Fruit fly (Drosophila melanogaster) whole organism, embryonic: ENCODE measurements around the gene CG13272.
A peak's percentile ranks its signal among the peaks of the same experiment; 100 is the strongest.

Source experiments
- Asciz ChIP-seq: fragments of 200-800 bp; sonication (Bioruptor generic); optimal IDR thresholded peaks from 2 replicates; lab custom pipeline; 2017; ENCODE audit warnings: missing biosample characterization, mild to moderate bottlenecking, missing genetic modification characterization, missing genetic modification reagents
- CG1233 ChIP-seq: fragments of 200-800 bp; sonication (Bioruptor generic); optimal IDR thresholded peaks from 4 replicates; lab custom pipeline; 2018; ENCODE audit warnings: missing biosample characterization, mild to moderate bottlenecking, missing genetic modification characterization
- CG12391 ChIP-seq: fragments of 200-800 bp; sonication (Bioruptor generic); optimal IDR thresholded peaks from 3 replicates; lab custom pipeline; 2018; ENCODE audit warnings: missing biosample characterization, mild to moderate bottlenecking, missing genetic modification characterization, moderate library complexity
- CG1603 ChIP-seq: fragments of 200-800 bp; sonication (Bioruptor generic); optimal IDR thresholded peaks from 2 replicates; lab custom pipeline; 2019; ENCODE audit warnings: missing biosample characterization, mild to moderate bottlenecking, missing genetic modification characterization, moderate library complexity
- CG17359 ChIP-seq: fragments of 200-800 bp; sonication (Bioruptor generic); optimal IDR thresholded peaks from 3 replicates; lab custom pipeline; 2018; ENCODE audit warnings: missing biosample characterization, mild to moderate bottlenecking, missing genetic modification characterization, moderate library complexity
- CG17361 ChIP-seq: fragments of 200-800 bp; sonication (Bioruptor generic); IDR thresholded peaks from 3 replicates; pipeline ENCODE4 v1.3.6; 2022; ENCODE audit warnings: missing biosample characterization, missing genetic modification characterization
- CG18262 ChIP-seq: fragments of 200-800 bp; optimal IDR thresholded peaks from 3 replicates; lab custom pipeline; 2019; ENCODE audit warnings: missing biosample characterization, mild to moderate bottlenecking, missing genetic modification characterization, moderate library complexity
- CG18476 ChIP-seq: fragments of 200-800 bp; sonication (Bioruptor generic); optimal IDR thresholded peaks from 2 replicates; lab custom pipeline; 2016; ENCODE audit warnings: missing biosample characterization, mild to moderate bottlenecking, missing genetic modification characterization
- CG18599 ChIP-seq: fragments of 200-800 bp; sonication (Bioruptor generic); optimal IDR thresholded peaks from 3 replicates; lab custom pipeline; 2017; ENCODE audit warnings: missing biosample characterization, missing genetic modification characterization, mild to moderate bottlenecking, moderate library complexity, missing genetic modification reagents
- CG2202 ChIP-seq: fragments of 200-800 bp; sonication (Bioruptor generic); optimal IDR thresholded peaks from 2 replicates; lab custom pipeline; 2018; ENCODE audit warnings: missing biosample characterization, mild to moderate bottlenecking, missing genetic modification characterization
- CG2678 ChIP-seq: fragments of 200-800 bp; sonication (Bioruptor generic); optimal IDR thresholded peaks from 3 replicates; lab custom pipeline; 2019; ENCODE audit warnings: missing biosample characterization, mild to moderate bottlenecking, missing genetic modification characterization, moderate library complexity
- CG2875 ChIP-seq: fragments of 200-800 bp; sonication (Bioruptor generic); optimal IDR thresholded peaks from 2 replicates; lab custom pipeline; 2017; ENCODE audit warnings: missing biosample characterization, mild to moderate bottlenecking, missing genetic modification characterization, missing genetic modification reagents
- CG31441 ChIP-seq: fragments of 200-800 bp; sonication (Bioruptor generic); IDR thresholded peaks from 2 replicates; pipeline ENCODE4 v1.3.6; 2022; ENCODE audit warnings: missing biosample characterization, missing genetic modification characterization
- CG32772 ChIP-seq: fragments of 200-800 bp; sonication (Bioruptor generic); IDR thresholded peaks from 2 replicates; pipeline ENCODE4 v1.3.6; 2022; ENCODE audit warnings: missing biosample characterization, missing genetic modification characterization
- CG3726 ChIP-seq: fragments of 200-800 bp; sonication (Bioruptor generic); IDR thresholded peaks from 3 replicates; pipeline ENCODE4, ENCODE4 v1.3.6; 2022; ENCODE audit warnings: missing biosample characterization, missing genetic modification characterization
- CG42726 ChIP-seq: fragments of 200-800 bp; sonication (Bioruptor generic); IDR thresholded peaks from 2 replicates; pipeline ENCODE4 v1.3.6; 2022; ENCODE audit warnings: missing biosample characterization, missing genetic modification characterization; ENCODE audit not compliant: partially characterized antibody
- CG4424 ChIP-seq: fragments of 200-800 bp; sonication (Bioruptor generic); optimal IDR thresholded peaks from 3 replicates; lab custom pipeline; 2016; ENCODE audit warnings: missing biosample characterization, missing genetic modification characterization
- CG4617 ChIP-seq: fragments of 200-800 bp; sonication (Bioruptor generic); optimal IDR thresholded peaks from 3 replicates; lab custom pipeline; 2016; ENCODE audit warnings: missing biosample characterization, missing genetic modification characterization, borderline replicate concordance
- CG4707 ChIP-seq: fragments of 200-800 bp; sonication (Bioruptor generic); optimal IDR thresholded peaks from 2 replicates; lab custom pipeline; 2018; ENCODE audit warnings: missing biosample characterization, mild to moderate bottlenecking, missing genetic modification characterization, moderate library complexity
- CG5180 ChIP-seq: fragments of 200-800 bp; sonication (Bioruptor generic); optimal IDR thresholded peaks from 3 replicates; lab custom pipeline; 2017; ENCODE audit warnings: missing biosample characterization, missing genetic modification characterization, mild to moderate bottlenecking, moderate library complexity, missing genetic modification reagents
- CG6854 ChIP-seq: fragments of 200-800 bp; sonication (Bioruptor generic); optimal IDR thresholded peaks from 3 replicates; lab custom pipeline; 2017; ENCODE audit warnings: missing biosample characterization, mild to moderate bottlenecking, missing genetic modification characterization
- CG7372 ChIP-seq: fragments of 200-800 bp; sonication (Bioruptor generic); IDR thresholded peaks from 2 replicates; pipeline ENCODE4 v1.3.6; 2022; ENCODE audit warnings: missing biosample characterization, missing genetic modification characterization
- CG7556 ChIP-seq: fragments of 200-800 bp; sonication (Bioruptor generic); optimal IDR thresholded peaks from 2 replicates; lab custom pipeline; 2017; ENCODE audit warnings: missing biosample characterization, mild to moderate bottlenecking, missing genetic modification characterization
- CG7839 ChIP-seq: fragments of 200-800 bp; sonication (Bioruptor generic); optimal IDR thresholded peaks from 3 replicates; lab custom pipeline; 2018; ENCODE audit warnings: missing biosample characterization, mild to moderate bottlenecking, missing genetic modification characterization, moderate library complexity
- CG8388 ChIP-seq: fragments of 200-800 bp; sonication (Bioruptor generic); optimal IDR thresholded peaks from 2 replicates; lab custom pipeline; 2019; ENCODE audit warnings: missing biosample characterization, mild to moderate bottlenecking, missing genetic modification characterization, moderate library complexity
- CG9727 ChIP-seq: fragments of 200-800 bp; sonication (Bioruptor generic); optimal IDR thresholded peaks from 3 replicates; lab custom pipeline; 2017; ENCODE audit warnings: missing biosample characterization, mild to moderate bottlenecking, missing genetic modification characterization
- Med ChIP-seq: fragments of 200-800 bp; sonication (Bioruptor generic); peaks from one replicate; lab custom pipeline; 2016; ENCODE audit warnings: missing biosample characterization, missing genetic modification characterization, mild to moderate bottlenecking, inconsistent platforms, moderate library complexity
- PHDP ChIP-seq: fragments of 200-800 bp; sonication (Bioruptor generic); optimal IDR thresholded peaks from 3 replicates; lab custom pipeline; 2018; ENCODE audit warnings: missing biosample characterization, mild to moderate bottlenecking, missing genetic modification characterization, moderate library complexity
- Poxn ChIP-seq: fragments of 200-800 bp; sonication (Bioruptor generic); IDR thresholded peaks from 2 replicates; pipeline ENCODE4 v1.3.6; 2022; ENCODE audit warnings: missing biosample characterization, missing genetic modification characterization
- Spps ChIP-seq: fragments of 200-800 bp; sonication (Bioruptor generic); optimal IDR thresholded peaks from 2 replicates; lab custom pipeline; 2018; ENCODE audit warnings: missing biosample characterization, mild to moderate bottlenecking, missing genetic modification characterization
- Xbp1 ChIP-seq: fragments of 200-800 bp; sonication (Bioruptor generic); optimal IDR thresholded peaks from 3 replicates; lab custom pipeline; 2016; ENCODE audit warnings: missing biosample characterization, mild to moderate bottlenecking, missing genetic modification characterization
- az2 ChIP-seq: fragments of 200-800 bp; sonication (Bioruptor generic); optimal IDR thresholded peaks from 3 replicates; lab custom pipeline; 2016; ENCODE audit warnings: missing biosample characterization, missing genetic modification characterization
- bsh ChIP-seq, 2 experiments: fragments of 200-800 bp; sonication (Bioruptor generic); optimal IDR thresholded peaks; 2 replicates each; lab custom pipeline; 2017 to 2018; ENCODE audit warnings: mild to moderate bottlenecking in 2 of 2, missing biosample characterization in 2 of 2, missing genetic modification characterization in 2 of 2, moderate library complexity in 1 of 2
- chif ChIP-seq, 2 experiments: fragments of 200-800 bp; sonication (Bioruptor generic); optimal IDR thresholded peaks; 3 replicates each; lab custom pipeline; 2016; ENCODE audit warnings: missing biosample characterization in 2 of 2, missing genetic modification characterization in 2 of 2
- corto ChIP-seq: fragments of 200-800 bp; sonication (Bioruptor generic); optimal IDR thresholded peaks from 2 replicates; lab custom pipeline; 2016; ENCODE audit warnings: missing biosample characterization, mild to moderate bottlenecking, missing genetic modification characterization, moderate library complexity
- dmrt11E ChIP-seq: fragments of 200-800 bp; sonication (Bioruptor generic); optimal IDR thresholded peaks from 3 replicates; lab custom pipeline; 2018; ENCODE audit warnings: missing biosample characterization, mild to moderate bottlenecking, missing genetic modification characterization, moderate library complexity
- dmrt99B ChIP-seq: fragments of 200-800 bp; sonication (Bioruptor generic); optimal IDR thresholded peaks from 2 replicates; lab custom pipeline; 2018; ENCODE audit warnings: missing biosample characterization, mild to moderate bottlenecking, missing genetic modification characterization, moderate library complexity
- dysf ChIP-seq: fragments of 200-800 bp; sonication (Bioruptor generic); IDR thresholded peaks from 3 replicates; pipeline ENCODE4 v1.3.6; 2022; ENCODE audit warnings: missing biosample characterization, missing genetic modification characterization
- ewg ChIP-seq: fragments of 200-800 bp; sonication (Bioruptor generic); optimal IDR thresholded peaks from 3 replicates; lab custom pipeline; 2017; ENCODE audit warnings: mild to moderate bottlenecking, missing biosample characterization, missing genetic modification reagents, missing genetic modification characterization
- gcm ChIP-seq: fragments of 200-800 bp; sonication (Bioruptor generic); optimal IDR thresholded peaks from 2 replicates; lab custom pipeline; 2019; ENCODE audit warnings: missing biosample characterization, mild to moderate bottlenecking, missing genetic modification characterization, moderate library complexity
- gem ChIP-seq: fragments of 200-800 bp; sonication (Bioruptor generic); optimal IDR thresholded peaks from 2 replicates; lab custom pipeline; 2019; ENCODE audit warnings: missing biosample characterization, mild to moderate bottlenecking, missing genetic modification characterization, moderate library complexity
- ken ChIP-seq: fragments of 200-800 bp; sonication (Bioruptor generic); IDR thresholded peaks from 3 replicates; pipeline ENCODE4 v1.3.6; 2022; ENCODE audit warnings: missing biosample characterization, missing genetic modification characterization
- klu ChIP-seq: fragments of 200-800 bp; sonication (Bioruptor generic); IDR thresholded peaks from 2 replicates; pipeline ENCODE4 v1.3.6; 2022; ENCODE audit warnings: missing biosample characterization, missing genetic modification characterization
- nerfin-1 ChIP-seq: fragments of 200-800 bp; sonication (Bioruptor generic); optimal IDR thresholded peaks from 3 replicates; lab custom pipeline; 2019; ENCODE audit warnings: missing biosample characterization, mild to moderate bottlenecking, missing genetic modification characterization, moderate library complexity
- nmo ChIP-seq: fragments of 200-800 bp; sonication (Bioruptor generic); optimal IDR thresholded peaks from 2 replicates; lab custom pipeline; 2018; ENCODE audit warnings: missing biosample characterization, mild to moderate bottlenecking, missing genetic modification characterization, moderate library complexity
- sens ChIP-seq: fragments of 200-800 bp; sonication (Bioruptor generic); peaks from one replicate; lab custom pipeline; 2016; ENCODE audit warnings: missing biosample characterization, missing genetic modification characterization
- wor ChIP-seq: fragments of 200-800 bp; sonication (Bioruptor generic); IDR thresholded peaks from 2 replicates; pipeline ENCODE4 v1.3.6; 2022; ENCODE audit warnings: missing biosample characterization, missing genetic modification characterization
- zfh1 ChIP-seq: fragments of 200-800 bp; sonication (Bioruptor generic); IDR thresholded peaks from 3 replicates; pipeline ENCODE4 v1.3.6; 2022; ENCODE audit warnings: missing biosample characterization, missing genetic modification characterization

CG13272 gene

dm6 chr2L:16818335-16818973, 13.8 kb downstream of the CG13272 start (continued):
- TF ChIP-seq Med (GFP tag; lab: Kevin White, UChicago) (peak; percentile 46), CG17361 (GFP tag; lab: Robert Waterston, UW) (0 out of 3 replicates have a peak, but pooled peaks have one; percentile 39), CG8388 (GFP tag; lab: Kevin White, UChicago) (peak; percentile 50), CG5180 (GFP tag; lab: Kevin White, UChicago) (peak; percentile 19), dysf (GFP tag; lab: Robert Waterston, UW) (peak; percentile 34; the same call in 1 of the 3 replicates), Poxn (no peak), CG18599 (peak; percentile 10), Xbp1 (GFP tag; lab: Kevin White, UChicago) (peak; percentile 12), CG4424 (GFP tag; lab: Kevin White, UChicago) (peak; percentile 53), CG42726 (GFP tag; lab: Robert Waterston, UW) (no peak), wor (GFP tag; lab: Robert Waterston, UW) (no peak), dmrt11E (peak; percentile 43), CG1603 (peak; percentile 11), bsh (GFP tag; optimal IDR thresholded peaks at IDR 0.05; lab: Kevin White, UChicago) (peak; percentile 56 to 73), CG6854 (GFP tag; lab: Kevin White, UChicago) (no peak), CG2678 (tag; lab: Kevin White, UChicago) (peak; percentile 45), CG7839 (tag; lab: Kevin White, UChicago) (peak; percentile 43), Asciz (GFP tag; lab: Kevin White, UChicago) (peak; percentile 40), CG1233 (peak; percentile 33), CG18262 (tag; lab: Kevin White, UChicago) (peak; percentile 75), CG7372 (GFP tag; lab: Robert Waterston, UW) (no peak), nerfin-1 (tag; lab: Kevin White, UChicago) (peak; percentile 36), Spps (tag; lab: Kevin White, UChicago) (peak; percentile 22), CG7556 (GFP tag; lab: Kevin White, UChicago) (peak; percentile 2), az2 (GFP tag; lab: Kevin White, UChicago) (peak; percentile 40), CG12391 (tag; lab: Kevin White, UChicago) (peak; percentile 32), ken (no peak), corto (GFP tag; lab: Kevin White, UChicago) (no peak), PHDP (tag; lab: Kevin White, UChicago) (peak; percentile 21), dmrt99B (peak; percentile 53), CG9727 (no peak), gem (peak; percentile 64), CG2202 (tag; lab: Kevin White, UChicago) (peak; percentile 9), CG4617 (no peak), klu (GFP tag; lab: Robert Waterston, UW) (no peak), nmo (GFP tag; lab: Kevin White, UChicago) (peak; percentile 37), CG17359 (tag; lab: Kevin White, UChicago) (peak; percentile 30), ewg (GFP tag; lab: Kevin White, UChicago) (no peak), CG31441 (GFP tag; lab: Robert Waterston, UW) (peak; percentile 65), sens (GFP tag; lab: Kevin White, UChicago) (peak; percentile 91), chif (GFP tag; optimal IDR thresholded peaks at IDR 0.05; lab: Kevin White, UChicago) (peak in 1 of 2 experiments; percentile 13), CG2875 (GFP tag; lab: Kevin White, UChicago) (no peak), CG18476 (peak; percentile 3), zfh1 (GFP tag; lab: Robert Waterston, UW) (0 out of 3 replicates have a peak, but pooled peaks have one; percentile 10), gcm (peak; percentile 86), CG32772 (GFP tag; lab: Robert Waterston, UW) (peak; percentile 35; the same call in 1 of the 2 replicates), CG3726 (GFP tag; lab: Robert Waterston, UW) (no peak), CG4707 (GFP tag; lab: Kevin White, UChicago) (peak; percentile 1)
